Worm (Caenorhabditis elegans): ENCODE results near the gene Y72A10A.1.
A peak's percentile ranks its signal among the peaks of the same experiment; 100 is the strongest.

The Y72A10A.1 gene

DNA sequence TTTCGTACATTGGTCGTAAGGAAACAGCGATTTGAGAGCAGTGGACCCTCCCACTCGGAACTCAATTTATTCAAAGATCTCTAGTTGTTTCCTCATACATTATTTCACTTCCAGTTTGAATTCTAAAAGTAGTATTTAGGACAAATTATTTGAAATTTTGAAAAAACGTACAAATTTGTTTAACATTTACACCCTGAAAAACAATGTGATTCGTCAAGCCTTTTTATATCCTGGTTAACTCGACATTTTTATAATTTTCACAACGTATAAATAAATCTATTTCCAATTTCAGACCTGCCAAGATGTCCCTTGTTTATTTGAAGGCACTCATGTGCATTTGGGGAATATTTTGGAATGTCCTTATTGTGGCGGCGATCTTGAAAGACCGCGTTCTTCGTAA lies 22.6 kb downstream of the Y72A10A.1 start, which contains the start of gene C15H9.3:
Gene C15H9.3 (plus strand): TSS at position 301 of the 400 bp plus-strand sequence.
- no peak for TF ChIP-seq pqm-1 (tag; optimal IDR thresholded peaks at IDR 0.05)
- TF ChIP-seq fkh-6 (tag; optimal IDR thresholded peaks at IDR 0.05) = no peak
- no peak for TF ChIP-seq pag-3 (tag; optimal IDR thresholded peaks at IDR 0.05; ENCODE audit: borderline replicate concordance)
- TF ChIP-seq pat-9 (tag; optimal IDR thresholded peaks at IDR 0.05) = no peak
- no peak for TF ChIP-seq hlh-13 (GFP tag; optimal IDR thresholded peaks at IDR 0.05)
- no peak for TF ChIP-seq nfya-1 (tag; optimal IDR thresholded peaks at IDR 0.05)
- TF ChIP-seq lim-6 (tag; optimal IDR thresholded peaks at IDR 0.05) = no peak
- TF ChIP-seq dmd-4 (tag; optimal IDR thresholded peaks at IDR 0.05; ENCODE audit: borderline replicate concordance) = no peak
- TF ChIP-seq eyg-1 (tag; optimal IDR thresholded peaks at IDR 0.05) = no peak
- TF ChIP-seq lin-11 (tag; optimal IDR thresholded peaks at IDR 0.05) = no peak
- TF ChIP-seq hlh-15 (tag; optimal IDR thresholded peaks at IDR 0.05) = no peak
- no peak for TF ChIP-seq sox-4 (tag; optimal IDR thresholded peaks at IDR 0.05)
- TF ChIP-seq ceh-45 (GFP tag; IDR thresholded peaks at IDR 0.05) = no peak
- no peak for TF ChIP-seq elt-2 (tag; optimal IDR thresholded peaks at IDR 0.05)
- TF ChIP-seq pha-4 (tag; optimal IDR thresholded peaks at IDR 0.05) = no peak
- no peak for TF ChIP-seq che-1 (tag; optimal IDR thresholded peaks at IDR 0.05)
- no peak for TF ChIP-seq hlh-8 (tag; optimal IDR thresholded peaks at IDR 0.05)
- no peak for TF ChIP-seq pros-1 (tag; optimal IDR thresholded peaks at IDR 0.05)
- no peak for TF ChIP-seq nhr-11 (tag; optimal IDR thresholded peaks at IDR 0.05)
- no peak for TF ChIP-seq ceh-18 (tag; optimal IDR thresholded peaks at IDR 0.05)

DNA sequence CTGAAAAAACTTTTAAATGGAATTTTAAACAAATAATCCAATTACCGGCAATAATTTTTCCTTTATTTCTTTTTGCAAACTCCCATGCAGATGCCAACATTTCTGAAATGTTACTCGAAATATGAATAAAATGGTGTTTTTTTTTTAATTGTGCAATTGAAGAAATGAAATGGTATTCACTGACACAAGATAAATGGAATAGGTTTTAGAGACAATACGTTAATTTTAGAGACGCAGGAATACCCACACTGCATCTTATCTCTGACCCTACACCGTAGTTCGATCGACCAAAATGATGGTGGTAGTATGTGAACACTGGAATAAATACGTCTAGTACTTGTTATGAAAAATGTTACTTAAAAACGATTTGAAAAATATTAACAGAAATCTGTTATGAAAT lies 25.3 kb downstream of the Y72A10A.1 start, which contains the start of gene prx-3:
Gene prx-3 (minus strand): TSS at position 101 of the 400 bp plus-strand sequence.
- TF ChIP-seq elt-2 (tag; optimal IDR thresholded peaks at IDR 0.05) (peak; percentile 4), ama-1 (optimal IDR thresholded peaks at IDR 0.05) (no peak)

DNA sequence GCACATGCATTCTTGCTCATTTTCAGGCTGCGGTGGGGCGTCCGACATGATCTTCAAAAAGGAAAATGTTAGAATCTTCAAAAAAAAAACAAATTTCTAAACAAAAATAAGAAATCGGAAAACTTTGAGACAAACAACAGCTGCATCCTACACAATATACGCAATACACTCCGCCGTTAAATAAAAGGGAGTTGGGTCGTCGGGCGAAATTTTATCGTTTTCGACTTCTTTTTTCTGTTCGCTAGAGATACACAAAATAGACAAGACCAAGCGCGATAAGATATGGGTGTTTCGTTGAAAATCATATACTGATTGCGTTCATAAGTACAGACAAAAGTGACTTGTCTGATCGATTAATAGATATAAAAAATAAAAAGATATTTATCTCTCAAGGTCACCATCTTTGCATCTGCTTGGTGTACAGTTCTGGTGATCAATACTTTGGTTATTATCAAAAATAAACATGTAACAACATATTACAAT lies 28.8 kb downstream of the Y72A10A.1 start, which contains the start of gene kynu-1:
Gene kynu-1 (minus strand): TSS at position 51 of the 483 bp plus-strand sequence.
- TF ChIP-seq elt-2 (tag; optimal IDR thresholded peaks at IDR 0.05) (peak; percentile 48), unc-42 (tag; optimal IDR thresholded peaks at IDR 0.05) (no peak), hlh-30 (tag; optimal IDR thresholded peaks at IDR 0.05; ENCODE audit: insufficient read depth) (no peak), hlh-6 (tag; optimal IDR thresholded peaks at IDR 0.05) (no peak), npax-4 (tag; optimal IDR thresholded peaks at IDR 0.05) (no peak)

DNA sequence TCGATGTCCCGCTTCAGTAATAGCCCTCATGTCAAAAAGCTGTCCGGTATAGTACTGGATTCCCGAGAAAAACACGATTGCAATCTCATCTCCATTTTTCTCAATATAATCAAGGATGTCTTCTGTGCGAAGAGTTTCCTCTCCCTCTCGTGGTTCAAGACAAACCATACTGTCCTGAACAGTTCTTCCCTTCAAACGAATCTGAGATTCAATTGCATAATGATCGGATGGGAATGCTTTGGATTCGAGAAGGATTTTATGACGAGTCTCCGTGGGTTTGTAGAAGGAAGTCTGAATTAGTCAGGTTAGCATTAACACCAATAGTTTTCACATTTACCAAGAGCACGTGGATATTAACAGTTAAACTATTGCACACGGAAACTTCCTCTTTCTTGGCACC lies 30.2 kb downstream of the Y72A10A.1 start:
- TF ChIP-seq ets-4 (tag; optimal IDR thresholded peaks at IDR 0.05) (no peak), ceh-19 (GFP tag; optimal IDR thresholded peaks at IDR 0.05) (no peak), ref-2 (tag; optimal IDR thresholded peaks at IDR 0.05) (no peak), rnt-1 (tag; optimal IDR thresholded peaks at IDR 0.05) (no peak), ceh-34 (tag; optimal IDR thresholded peaks at IDR 0.05) (no peak), ttx-3 (tag; optimal IDR thresholded peaks at IDR 0.05) (no peak), ztf-16 (tag; optimal IDR thresholded peaks at IDR 0.05) (no peak), sox-4 (tag; optimal IDR thresholded peaks at IDR 0.05) (no peak), ceh-22 (tag; optimal IDR thresholded peaks at IDR 0.05) (no peak), ceh-48 (tag; optimal IDR thresholded peaks at IDR 0.05) (no peak), F13H6.1 (tag; optimal IDR thresholded peaks at IDR 0.05) (no peak), unc-42 (tag; optimal IDR thresholded peaks at IDR 0.05) (no peak), dve-1 (tag; optimal IDR thresholded peaks at IDR 0.05) (no peak), syd-9 (tag; optimal IDR thresholded peaks at IDR 0.05) (no peak), zip-5 (tag; optimal IDR thresholded peaks at IDR 0.05) (no peak), lim-6 (tag; optimal IDR thresholded peaks at IDR 0.05) (no peak), pat-9 (tag; optimal IDR thresholded peaks at IDR 0.05) (no peak)

All from whole organism, late embryonic.